Worm (Caenorhabditis elegans) whole organism, midembryonic: Measurements from ENCODE around the gene tag-191.

Experiments used
- med-1 ChIP-seq: sonication (generic microtip); optimal IDR thresholded peaks from 2 replicates; lab custom pipeline; 2017; ENCODE audit warnings: missing genetic modification characterization, mild to moderate bottlenecking, missing compliant biosample characterization, antibody characterized with exemption, missing genetic modification reagents; ENCODE audit not compliant: insufficient read depth
- tab-1 ChIP-seq: fragments of 200-800 bp; sonication (Bioruptor generic); IDR thresholded peaks from 2 replicates; pipeline ENCODE4 v1.3.6; 2022; ENCODE audit warnings: missing genetic modification characterization, missing compliant biosample characterization

ce11 chrV:14523105-14523504, 13.1 kb downstream of the tag-191 start, which contains the start of gene C53A5.2:
- no peak for TF ChIP-seq tab-1
- TF ChIP-seq med-1 (GFP tag; lab: Kevin White, UChicago), result no peak
